Fruit fly (Drosophila melanogaster): Measurements from ENCODE around the gene CG5567.
A peak's percentile ranks its signal among the peaks of the same experiment; 100 is the strongest.

The CG5567 gene

DNA sequence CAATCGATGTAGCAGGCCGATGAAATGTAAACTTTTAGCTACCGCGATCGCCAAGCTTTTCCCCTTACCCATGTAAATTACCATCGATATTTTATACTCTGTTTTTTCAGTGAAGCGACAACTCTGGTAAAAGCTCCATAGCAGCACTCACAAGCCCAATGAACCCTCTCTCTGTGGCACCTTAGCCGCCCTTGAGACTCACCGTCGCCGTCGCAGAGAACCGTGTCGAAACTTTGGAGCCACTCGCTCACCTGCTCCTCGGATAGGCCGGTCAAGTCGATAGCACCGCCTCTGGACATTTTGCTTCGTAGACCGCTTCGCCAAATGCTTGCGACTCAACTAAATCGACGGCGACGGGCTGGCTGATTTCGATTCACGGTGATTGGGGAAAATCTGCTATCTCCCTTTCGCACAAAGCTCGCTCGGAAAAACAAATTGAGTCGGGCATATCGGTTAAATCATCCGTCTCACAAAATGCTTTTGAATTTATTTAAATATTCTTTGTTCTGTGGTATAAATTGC, 2.2 kb downstream of the CG5567 start, which contains the start of gene CG5577 (continued):
- TF ChIP-seq vnd (GFP tag; IDR thresholded peaks at IDR 0.05; ENCODE audit: partially characterized antibody): peak; percentile 60; the same call in 2 of the 3 replicates
- no peak for TF ChIP-seq CG17361 (GFP tag; IDR thresholded peaks at IDR 0.05)
- TF ChIP-seq Nf-YB (GFP tag; optimal IDR thresholded peaks at IDR 0.05): peak; percentile 87
- TF ChIP-seq CG10565 (GFP tag; optimal IDR thresholded peaks at IDR 0.05): no peak
- no peak for TF ChIP-seq ken (GFP tag; IDR thresholded peaks at IDR 0.05)
- no peak for TF ChIP-seq CG17612 (GFP tag; IDR thresholded peaks at IDR 0.05)
- peak; percentile 28; the same call in 1 of the 2 replicates for TF ChIP-seq crol (GFP tag; IDR thresholded peaks at IDR 0.05)
- TF ChIP-seq kah (GFP tag; optimal IDR thresholded peaks at IDR 0.05): no peak
- no peak for TF ChIP-seq Ravus (GFP tag; IDR thresholded peaks at IDR 0.05)
- no peak for TF ChIP-seq crp (GFP tag; optimal IDR thresholded peaks at IDR 0.05)
- peak; percentile 41; the same call in 1 of the 3 replicates for TF ChIP-seq CG34422 (GFP tag; IDR thresholded peaks at IDR 0.05)
- TF ChIP-seq CG12071 (GFP tag; optimal IDR thresholded peaks at IDR 0.05): no peak
- no peak for TF ChIP-seq CG9727 (GFP tag; optimal IDR thresholded peaks at IDR 0.05)
- TF ChIP-seq MTF-1 (GFP tag; optimal IDR thresholded peaks at IDR 0.05; ENCODE audit: borderline replicate concordance): no peak
- no peak for TF ChIP-seq CG7372 (GFP tag; IDR thresholded peaks at IDR 0.05)
- TF ChIP-seq Poxn (GFP tag; IDR thresholded peaks at IDR 0.05): no peak
- TF ChIP-seq bbx (GFP tag; IDR thresholded peaks at IDR 0.05; ENCODE audit: partially characterized antibody): peak; percentile 52; the same call in 1 of the 2 replicates
- TF ChIP-seq CG1832 (GFP tag; optimal IDR thresholded peaks at IDR 0.05): peak; percentile 38
- no peak for TF ChIP-seq CG17186 (GFP tag; optimal IDR thresholded peaks at IDR 0.05)
- no peak for TF ChIP-seq tup (GFP tag; optimal IDR thresholded peaks at IDR 0.05)
- peak; percentile 36 for TF ChIP-seq pzg (GFP tag; optimal IDR thresholded peaks at IDR 0.05)
- peak; percentile 55 for TF ChIP-seq CG13296 (GFP tag; optimal IDR thresholded peaks at IDR 0.05)
- TF ChIP-seq CG32767 (GFP tag; IDR thresholded peaks at IDR 0.05): no peak
- TF ChIP-seq NK7.1 (GFP tag; optimal IDR thresholded peaks at IDR 0.05): no peak
- peak; percentile 30 for TF ChIP-seq lilli (GFP tag; optimal IDR thresholded peaks at IDR 0.05)
- no peak for TF ChIP-seq Hmx (GFP tag; optimal IDR thresholded peaks at IDR 0.05)
- TF ChIP-seq lab (GFP tag; optimal IDR thresholded peaks at IDR 0.05): peak; percentile 69
- TF ChIP-seq insv (GFP tag; optimal IDR thresholded peaks at IDR 0.05): no peak
- no peak for TF ChIP-seq Optix (GFP tag; IDR thresholded peaks at IDR 0.05)
- no peak for TF ChIP-seq Dip2 (GFP tag; IDR thresholded peaks at IDR 0.05)
- TF ChIP-seq CG8765 (GFP tag; IDR thresholded peaks at IDR 0.05): no peak
- TF ChIP-seq Fer2 (tag; optimal IDR thresholded peaks at IDR 0.05): no peak
- TF ChIP-seq CG4282 (GFP tag; optimal IDR thresholded peaks at IDR 0.05): no peak
- TF ChIP-seq phol (tag; optimal IDR thresholded peaks at IDR 0.05): no peak
- TF ChIP-seq CG18011 (GFP tag; optimal IDR thresholded peaks at IDR 0.05): no peak
- TF ChIP-seq slbo (GFP tag; IDR thresholded peaks at IDR 0.05): peak; percentile 39; the same call in 1 of the 2 replicates
- TF ChIP-seq her (GFP tag; optimal IDR thresholded peaks at IDR 0.05): peak; percentile 12
- TF ChIP-seq Oaz (GFP tag; IDR thresholded peaks at IDR 0.05): no peak
- peak; percentile 31 for TF ChIP-seq B-H2 (GFP tag; optimal IDR thresholded peaks at IDR 0.05)
- TF ChIP-seq CG10654 (GFP tag; optimal IDR thresholded peaks at IDR 0.05): no peak
- no peak for TF ChIP-seq CG6272 (GFP tag; IDR thresholded peaks at IDR 0.05)
- no peak for TF ChIP-seq CG11247 (GFP tag; IDR thresholded peaks at IDR 0.05)
- peak; percentile 98 for TF ChIP-seq ftz-f1 (GFP tag; optimal IDR thresholded peaks at IDR 0.05)
- TF ChIP-seq Sox100B (GFP tag; optimal IDR thresholded peaks at IDR 0.05): no peak
- peak; percentile 31 for TF ChIP-seq ERR (GFP tag; optimal IDR thresholded peaks at IDR 0.05)
- no peak for TF ChIP-seq ro (GFP tag; IDR thresholded peaks at IDR 0.05)
- TF ChIP-seq br (optimal IDR thresholded peaks at IDR 0.05): no peak
- TF ChIP-seq CG15696 (tag; optimal IDR thresholded peaks at IDR 0.05): no peak
- TF ChIP-seq corto (GFP tag; optimal IDR thresholded peaks at IDR 0.05): no peak
- TF ChIP-seq CG30020 (tag; optimal IDR thresholded peaks at IDR 0.05): no peak
- no peak for TF ChIP-seq Abd-B (GFP tag; optimal IDR thresholded peaks at IDR 0.05)
